Fruit fly (Drosophila melanogaster): ENCODE measurements around the gene ppk8.

The ppk8 gene

DNA sequence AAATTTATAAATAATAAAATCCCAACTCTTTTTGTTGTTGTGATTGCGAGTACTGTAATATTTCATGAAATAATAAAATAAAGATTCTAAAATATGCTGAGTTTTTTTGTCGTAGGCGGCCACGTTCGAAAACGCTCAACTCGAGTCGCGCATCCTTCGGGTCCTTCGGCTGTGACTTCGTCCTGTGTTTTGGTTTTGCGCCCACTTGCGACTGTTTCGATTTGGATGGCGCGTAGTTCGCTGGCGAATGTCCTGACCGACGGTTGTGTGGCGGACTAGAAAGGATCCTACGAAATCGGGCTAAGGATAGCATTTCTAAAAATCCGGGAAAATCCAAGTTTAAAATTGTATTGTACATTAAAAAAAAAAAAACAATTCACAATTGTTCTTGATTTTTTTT lies 16.7 kb downstream of the ppk8 start, which contains the start of gene AstA-R1:
Gene AstA-R1 (plus strand): TSS at position 231 of the 400 bp plus-strand sequence.
- no peak for TF ChIP-seq Mnt (GFP tag; optimal IDR thresholded peaks at IDR 0.05)
- TF ChIP-seq kay (GFP tag; ENCODE audit: borderline replicate concordance), result no peak
- no peak for TF ChIP-seq pad (GFP tag; optimal IDR thresholded peaks at IDR 0.05)
- no peak for TF ChIP-seq bab1 (GFP tag; optimal IDR thresholded peaks at IDR 0.05)
- no peak for TF ChIP-seq Crg-1 (GFP tag; optimal IDR thresholded peaks at IDR 0.05)
- TF ChIP-seq CG1620 (GFP tag; optimal IDR thresholded peaks at IDR 0.05), result no peak

DNA sequence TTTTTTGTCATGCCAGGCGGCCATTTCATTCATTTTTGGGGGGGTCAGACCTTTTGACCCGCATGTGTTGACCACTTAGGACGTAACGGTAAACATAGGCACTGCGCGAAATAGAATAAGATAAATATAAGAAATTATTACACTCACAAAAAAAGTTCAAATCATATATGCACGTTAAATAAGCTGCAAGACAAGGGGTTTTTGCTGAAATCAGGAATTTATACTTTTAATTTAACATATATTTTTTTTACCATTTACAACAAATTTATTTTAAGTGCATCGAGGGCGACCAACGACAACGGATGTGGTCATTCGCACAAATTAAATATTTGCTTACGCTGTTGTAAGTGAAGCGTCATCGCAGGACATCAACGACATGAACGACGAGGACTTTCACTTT lies 23.6 kb downstream of the ppk8 start:
- TF ChIP-seq cic (GFP tag; optimal IDR thresholded peaks at IDR 0.05) (no peak), pad (GFP tag; optimal IDR thresholded peaks at IDR 0.05) (no peak), CG7045 (GFP tag; optimal IDR thresholded peaks at IDR 0.05) (no peak), CG14711 (tag; optimal IDR thresholded peaks at IDR 0.05) (no peak), CG33017 (tag; optimal IDR thresholded peaks at IDR 0.05) (no peak), CG11617 (GFP tag; optimal IDR thresholded peaks at IDR 0.05) (no peak), ovo (GFP tag; optimal IDR thresholded peaks at IDR 0.05) (no peak), bab1 (GFP tag; optimal IDR thresholded peaks at IDR 0.05) (no peak), CG1620 (GFP tag; optimal IDR thresholded peaks at IDR 0.05) (no peak), CG7101 (tag; optimal IDR thresholded peaks at IDR 0.05) (no peak), Crg-1 (GFP tag; optimal IDR thresholded peaks at IDR 0.05) (no peak), Clk (GFP tag; optimal IDR thresholded peaks at IDR 0.05) (no peak), tj (GFP tag; optimal IDR thresholded peaks at IDR 0.05) (no peak), CG5204 (GFP tag; optimal IDR thresholded peaks at IDR 0.05) (no peak), toe (GFP tag; optimal IDR thresholded peaks at IDR 0.05) (no peak)

DNA sequence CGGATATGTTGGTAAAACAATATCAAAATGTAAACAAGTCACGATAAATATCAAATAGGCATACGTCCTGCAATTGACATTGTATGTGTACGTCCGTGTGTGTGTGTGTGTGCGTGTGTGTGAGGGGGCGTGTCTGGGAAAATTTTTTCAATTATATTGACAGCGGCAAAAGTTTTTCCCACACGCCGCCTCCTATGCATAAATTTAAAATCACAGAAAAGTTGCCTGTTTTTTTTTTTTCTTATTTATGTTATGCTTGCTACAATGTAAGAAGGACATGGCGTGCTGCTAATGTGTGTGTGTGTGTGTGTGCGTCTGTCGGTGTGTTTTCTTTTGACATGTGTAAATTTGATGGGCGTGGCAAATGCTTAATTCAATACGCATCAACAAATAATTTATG lies 28.7 kb downstream of the ppk8 start:
- TF ChIP-seq pad (GFP tag; optimal IDR thresholded peaks at IDR 0.05), result no peak
- no peak for TF ChIP-seq cnc (optimal IDR thresholded peaks at IDR 0.05)
- no peak for TF ChIP-seq CG14711 (tag; optimal IDR thresholded peaks at IDR 0.05)
- TF ChIP-seq CG7101 (tag; optimal IDR thresholded peaks at IDR 0.05), result no peak
- TF ChIP-seq CG1620 (GFP tag; optimal IDR thresholded peaks at IDR 0.05), result no peak
- TF ChIP-seq CG7045 (GFP tag; optimal IDR thresholded peaks at IDR 0.05), result no peak
- TF ChIP-seq CG33017 (tag; optimal IDR thresholded peaks at IDR 0.05), result no peak
- TF ChIP-seq kay (GFP tag; ENCODE audit: borderline replicate concordance), result no peak
- no peak for TF ChIP-seq ovo (GFP tag; optimal IDR thresholded peaks at IDR 0.05)
- TF ChIP-seq Hr96 (GFP tag; optimal IDR thresholded peaks at IDR 0.05), result no peak
- TF ChIP-seq Crg-1 (GFP tag; optimal IDR thresholded peaks at IDR 0.05), result no peak
- TF ChIP-seq CG12768 (GFP tag; optimal IDR thresholded peaks at IDR 0.05), result no peak
- no peak for TF ChIP-seq cic (GFP tag; optimal IDR thresholded peaks at IDR 0.05)
- no peak for TF ChIP-seq CG11617 (GFP tag; optimal IDR thresholded peaks at IDR 0.05)
- TF ChIP-seq Mnt (GFP tag; optimal IDR thresholded peaks at IDR 0.05), result no peak
- TF ChIP-seq bab1 (GFP tag; optimal IDR thresholded peaks at IDR 0.05), result no peak

- TF ChIP-seq Crg-1 (GFP tag; optimal IDR thresholded peaks at IDR 0.05) (no peak), CG14711 (tag; optimal IDR thresholded peaks at IDR 0.05) (peak; percentile 7)
Measured at dm6 chrX:3594245-3594644, 36.6 kb downstream of the ppk8 start.

Data from whole organism, adult.